Fruit fly (Drosophila melanogaster): ENCODE data around the gene CG5958.

Gene CG5958

DNA sequence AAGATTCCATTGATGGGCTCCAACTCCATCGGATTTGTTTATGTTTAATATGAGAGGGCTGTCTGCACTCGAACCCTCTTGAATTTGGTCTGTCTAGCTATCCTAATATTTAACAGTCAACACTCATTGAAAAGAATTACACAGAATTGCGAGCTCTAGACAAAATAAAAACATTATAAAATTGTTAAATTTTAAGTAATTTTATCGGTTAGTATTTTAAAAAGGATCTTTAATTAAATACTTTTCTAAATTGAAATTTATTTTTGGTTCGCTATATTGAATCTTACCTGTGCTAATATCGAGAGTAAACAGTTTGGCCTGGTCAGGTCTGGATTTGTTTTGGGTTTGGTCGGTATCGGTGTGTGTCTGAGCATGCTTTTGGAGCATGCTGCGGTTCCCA is 31.7 kb downstream of the CG5958 start (continued):
- no peak for TF ChIP-seq dm (GFP tag; optimal IDR thresholded peaks at IDR 0.05)
- no peak for TF ChIP-seq CG34376 (GFP tag; optimal IDR thresholded peaks at IDR 0.05)
- no peak for TF ChIP-seq vnd (GFP tag; IDR thresholded peaks at IDR 0.05; ENCODE audit: partially characterized antibody)
- TF ChIP-seq bigmax (GFP tag; optimal IDR thresholded peaks at IDR 0.05) = no peak
- peak; percentile 63 for TF ChIP-seq sug (tag; optimal IDR thresholded peaks at IDR 0.05)
- peak; percentile 64 for TF ChIP-seq E2f1 (GFP tag; IDR thresholded peaks at IDR 0.05)
- TF ChIP-seq CG17802 (tag; optimal IDR thresholded peaks at IDR 0.05) = no peak
- peak; percentile 56 for TF ChIP-seq CG12104 (GFP tag; optimal IDR thresholded peaks at IDR 0.05)
- TF ChIP-seq ara (GFP tag; IDR thresholded peaks at IDR 0.05) = peak; percentile 71
- TF ChIP-seq onecut (GFP tag; IDR thresholded peaks at IDR 0.05) = 0 out of 2 replicates have a peak, but pooled peaks have one; percentile 39
- TF ChIP-seq wdn (GFP tag; IDR thresholded peaks at IDR 0.05) = peak; percentile 68
- no peak for TF ChIP-seq her (GFP tag; optimal IDR thresholded peaks at IDR 0.05)
- TF ChIP-seq Sox100B (GFP tag; optimal IDR thresholded peaks at IDR 0.05) = peak; percentile 53
- peak; percentile 16 for TF ChIP-seq CG3407 (GFP tag; optimal IDR thresholded peaks at IDR 0.05)
- peak; percentile 76; the same call in 1 of the 2 replicates for TF ChIP-seq rib (GFP tag; IDR thresholded peaks at IDR 0.05)
- no peak for TF ChIP-seq Ets97D (GFP tag; optimal IDR thresholded peaks at IDR 0.05)
- TF ChIP-seq fd96Cb (tag; optimal IDR thresholded peaks at IDR 0.05) = peak; percentile 55
- no peak for TF ChIP-seq BEAF-32 (GFP tag; optimal IDR thresholded peaks at IDR 0.05)
- 0 out of 3 replicates have a peak, but pooled peaks have one; percentile 23 for TF ChIP-seq croc (GFP tag; conservative IDR thresholded peaks at IDR 0.05)
- peak; percentile 64 for TF ChIP-seq Hsf (GFP tag; optimal IDR thresholded peaks at IDR 0.05)
- TF ChIP-seq Camta (GFP tag; optimal IDR thresholded peaks at IDR 0.05) = peak; percentile 16
- TF ChIP-seq CG17385 (GFP tag; optimal IDR thresholded peaks at IDR 0.05) = peak; percentile 65
- TF ChIP-seq CG12299 (tag; optimal IDR thresholded peaks at IDR 0.05) = peak; percentile 71
- TF ChIP-seq CG6254 (GFP tag; optimal IDR thresholded peaks at IDR 0.05) = peak; percentile 16
- peak; percentile 48 for TF ChIP-seq CG16815 (GFP tag; optimal IDR thresholded peaks at IDR 0.05)
- TF ChIP-seq CG17186 (GFP tag; optimal IDR thresholded peaks at IDR 0.05) = no peak
- TF ChIP-seq CG3995 (GFP tag; optimal IDR thresholded peaks at IDR 0.05) = no peak
- no peak for TF ChIP-seq p53 (GFP tag; optimal IDR thresholded peaks at IDR 0.05)
- peak; percentile 42 for TF ChIP-seq CG15011 (GFP tag; optimal IDR thresholded peaks at IDR 0.05)
- TF ChIP-seq Asciz (GFP tag; optimal IDR thresholded peaks at IDR 0.05) = peak; percentile 56
- peak; percentile 71 for TF ChIP-seq CG9727 (GFP tag; optimal IDR thresholded peaks at IDR 0.05)
- TF ChIP-seq CG34422 (GFP tag; IDR thresholded peaks at IDR 0.05) = peak; percentile 73; the same call in 2 of the 3 replicates
- TF ChIP-seq Mrtf (GFP tag; IDR thresholded peaks at IDR 0.05) = peak; percentile 73; the same call in 1 of the 3 replicates
- no peak for TF ChIP-seq CG3726 (GFP tag; IDR thresholded peaks at IDR 0.05)
- TF ChIP-seq CG1024 (GFP tag; IDR thresholded peaks at IDR 0.05) = peak; percentile 60
- no peak for TF ChIP-seq CG14860 (GFP tag; IDR thresholded peaks at IDR 0.05; ENCODE audit: partially characterized antibody)
- peak; percentile 86 for TF ChIP-seq CG2678 (tag; optimal IDR thresholded peaks at IDR 0.05)
- peak; percentile 76 for TF ChIP-seq Atf6 (GFP tag; IDR thresholded peaks at IDR 0.05)
- no peak for TF ChIP-seq Dfd (GFP tag; optimal IDR thresholded peaks at IDR 0.05)
- peak; percentile 36 for TF ChIP-seq CG11723 (GFP tag; optimal IDR thresholded peaks at IDR 0.05)
- TF ChIP-seq Awh (GFP tag; IDR thresholded peaks at IDR 0.05) = peak; percentile 65
- no peak for TF ChIP-seq eyg (GFP tag; optimal IDR thresholded peaks at IDR 0.05)
- TF ChIP-seq hb (GFP tag; IDR thresholded peaks at IDR 0.05; ENCODE audit: partially characterized antibody) = no peak
- no peak for TF ChIP-seq hth (optimal IDR thresholded peaks at IDR 0.05)
- TF ChIP-seq Usf (GFP tag; optimal IDR thresholded peaks at IDR 0.05) = peak; percentile 23
- TF ChIP-seq br (optimal IDR thresholded peaks at IDR 0.05) = no peak
- TF ChIP-seq CG2889 (GFP tag; IDR thresholded peaks at IDR 0.05) = peak; percentile 65; the same call in 2 of the 3 replicates
- TF ChIP-seq Hand (GFP tag; optimal IDR thresholded peaks at IDR 0.05) = peak; percentile 29
- TF ChIP-seq CG3847 (GFP tag; IDR thresholded peaks at IDR 0.05) = peak; percentile 76
- peak; percentile 59; the same call in 2 of the 3 replicates for TF ChIP-seq CG11560 (tag; IDR thresholded peaks at IDR 0.05)
- no peak for TF ChIP-seq Kr (GFP tag; optimal IDR thresholded peaks at IDR 0.05)
- no peak for TF ChIP-seq CG4282 (GFP tag; optimal IDR thresholded peaks at IDR 0.05)
